Worm (Caenorhabditis elegans) whole organism, L4/young adult: Measurements from ENCODE around the gene F59E12.15.

Source experiments
- W03F9.2 ChIP-seq: fragments of 150-350 bp; optimal IDR thresholded peaks from 2 replicates; lab custom pipeline; 2014; ENCODE audit warnings: missing biosample characterization, missing genetic modification characterization
- dao-5 ChIP-seq: sonication (generic microtip); optimal IDR thresholded peaks from 2 replicates; lab custom pipeline; 2016; ENCODE audit warnings: missing genotype, missing genetic modification characterization, moderate library complexity, missing compliant biosample characterization

DNA sequence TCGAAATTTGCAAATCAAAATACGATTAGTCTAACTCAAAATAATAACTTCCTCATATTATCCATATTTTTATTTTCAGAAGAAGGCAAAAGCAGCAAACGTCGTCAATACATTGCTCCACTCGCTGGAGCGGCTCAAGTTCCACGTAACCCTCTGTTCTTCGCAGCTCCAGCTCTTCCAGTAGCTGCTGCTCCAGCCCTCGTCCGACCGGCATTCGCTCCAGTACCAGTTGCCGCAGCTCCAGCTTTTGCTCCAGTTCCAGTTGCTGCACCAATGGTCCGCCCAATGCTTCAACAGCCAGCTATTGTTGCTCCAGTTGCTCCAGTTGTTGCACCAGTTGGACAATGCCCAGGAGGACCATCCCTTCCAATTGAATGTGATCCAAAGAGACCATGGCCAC is 49.5 kb downstream of the F59E12.15 start:
- TF ChIP-seq W03F9.2 (tag; lab: Kevin White, UChicago) (no peak), dao-5 (tag; lab: Kevin White, UChicago) (no peak)
